Worm (Caenorhabditis elegans): ENCODE measurements around the gene tam-1.

Gene tam-1

ce11 chrV:4987097-4987496, 24.2 kb upstream of the tam-1 start, which contains the start of gene ncx-8:
ncx-8 (minus strand) TSS chrV:4987197.
- TF ChIP-seq mcd-1 (GFP tag; IDR thresholded peaks at IDR 0.05), result no peak
- no peak for TF ChIP-seq madf-6 (GFP tag; IDR thresholded peaks at IDR 0.05)
- no peak for TF ChIP-seq unc-130 (GFP tag; optimal IDR thresholded peaks at IDR 0.05)
- no peak for TF ChIP-seq mel-28 (tag; optimal IDR thresholded peaks at IDR 0.05; ENCODE audit: borderline replicate concordance)

- TF ChIP-seq nfyb-1 (GFP tag; IDR thresholded peaks at IDR 0.05) (no peak), F55B11.4 (tag; optimal IDR thresholded peaks at IDR 0.05; ENCODE audit: borderline replicate concordance, insufficient read depth) (no peak), ztf-28 (GFP tag; IDR thresholded peaks at IDR 0.05) (no peak), nhr-80 (tag; optimal IDR thresholded peaks at IDR 0.05) (no peak), F23B12.7 (tag; optimal IDR thresholded peaks at IDR 0.05; ENCODE audit: insufficient read depth) (no peak), fkh-3 (tag; optimal IDR thresholded peaks at IDR 0.05) (no peak), snpc-4 (GFP tag; optimal IDR thresholded peaks at IDR 0.05) (no peak), snpc-4 (tag; optimal IDR thresholded peaks at IDR 0.05) (no peak), egrh-3 (GFP tag; IDR thresholded peaks at IDR 0.05) (no peak), rec-8 (tag; optimal IDR thresholded peaks at IDR 0.05) (no peak), F22D6.2 (tag; optimal IDR thresholded peaks at IDR 0.05) (no peak), Y53G8AR.9 (GFP tag; conservative IDR thresholded peaks at IDR 0.05) (no peak), C17E4.6 (GFP tag; IDR thresholded peaks at IDR 0.05) (no peak)
Measured at ce11 chrV:4983091-4983490, 20.2 kb upstream of the tam-1 start, which contains the start of gene srsx-13. srsx-13 (minus strand) TSS chrV:4983191.

ce11 chrV:4980873-4981272, 18.0 kb upstream of the tam-1 start, which contains the start of gene srsx-12:
srsx-12 (minus strand) TSS chrV:4980973.
- TF ChIP-seq madf-3 (GFP tag; IDR thresholded peaks at IDR 0.05) (no peak), F49E8.2 (tag; optimal IDR thresholded peaks at IDR 0.05; ENCODE audit: insufficient read depth) (no peak), madf-8 (GFP tag; conservative IDR thresholded peaks at IDR 0.05) (no peak), bed-2 (GFP tag; IDR thresholded peaks at IDR 0.05) (no peak), hmg-20 (GFP tag; IDR thresholded peaks at IDR 0.05) (no peak), T07F8.4 (tag; optimal IDR thresholded peaks at IDR 0.05) (no peak), dox-1 (GFP tag; IDR thresholded peaks at IDR 0.05) (no peak), F55B11.4 (tag; optimal IDR thresholded peaks at IDR 0.05; ENCODE audit: borderline replicate concordance, insufficient read depth) (no peak), dpff-1 (tag; optimal IDR thresholded peaks at IDR 0.05) (no peak), ztf-25 (GFP tag; IDR thresholded peaks at IDR 0.05) (no peak), ztf-3 (GFP tag; optimal IDR thresholded peaks at IDR 0.05) (no peak), tbx-9 (tag; optimal IDR thresholded peaks at IDR 0.05; ENCODE audit: borderline replicate concordance) (no peak), tbp1 (GFP tag; optimal IDR thresholded peaks at IDR 0.05) (no peak)

- TF ChIP-seq hmg-1.2 (GFP tag; IDR thresholded peaks at IDR 0.05), result no peak
- no peak for TF ChIP-seq ceh-58 (GFP tag; IDR thresholded peaks at IDR 0.05)
- no peak for TF ChIP-seq ceh-79 (tag; optimal IDR thresholded peaks at IDR 0.05)
- no peak for TF ChIP-seq athp-1 (tag; optimal IDR thresholded peaks at IDR 0.05)
- TF ChIP-seq nfya-1 (tag; optimal IDR thresholded peaks at IDR 0.05; ENCODE audit: borderline replicate concordance, insufficient read depth), result no peak
- no peak for TF ChIP-seq unc-62 (GFP tag; optimal IDR thresholded peaks at IDR 0.05)
- no peak for TF ChIP-seq efl-1 (GFP tag; optimal IDR thresholded peaks at IDR 0.05)
- no peak for TF ChIP-seq T26A5.8 (tag; optimal IDR thresholded peaks at IDR 0.05)
- no peak for TF ChIP-seq madf-8 (GFP tag; conservative IDR thresholded peaks at IDR 0.05)
- no peak for TF ChIP-seq sptf-2 (GFP tag; optimal IDR thresholded peaks at IDR 0.05)
- no peak for TF ChIP-seq F57C9.4 (tag; optimal IDR thresholded peaks at IDR 0.05)
- no peak for TF ChIP-seq lir-1 (GFP tag; conservative IDR thresholded peaks at IDR 0.05)
- no peak for TF ChIP-seq F52B5.7 (tag; optimal IDR thresholded peaks at IDR 0.05)
- no peak for TF ChIP-seq ztf-22 (GFP tag; optimal IDR thresholded peaks at IDR 0.05)
- TF ChIP-seq zim-3 (tag; optimal IDR thresholded peaks at IDR 0.05), result no peak
- no peak for TF ChIP-seq Y56A3A.18 (GFP tag; IDR thresholded peaks at IDR 0.05)
- no peak for TF ChIP-seq die-1 (tag; optimal IDR thresholded peaks at IDR 0.05)
Measured at ce11 chrV:4980094-4980493, 17.2 kb upstream of the tam-1 start.

Data from whole organism, young adult.